Worm (Caenorhabditis elegans) whole organism, L1 larva: ENCODE data around the gene usp-50.

Source experiments
- C04F5.9 ChIP-seq: sonication (generic microtip); optimal IDR thresholded peaks from 2 replicates; lab custom pipeline; 2016; ENCODE audit warnings: missing genetic modification characterization, missing compliant biosample characterization
- C16A3.4 ChIP-seq: fragments of 150-350 bp; optimal IDR thresholded peaks from 2 replicates; lab custom pipeline; 2014; ENCODE audit warnings: missing biosample characterization, missing genetic modification characterization
- C34B4.2 ChIP-seq: sonication (generic microtip); optimal IDR thresholded peaks from 2 replicates; lab custom pipeline; 2017; ENCODE audit warnings: mild to moderate bottlenecking, missing genetic modification characterization, missing compliant biosample characterization
- F16B12.6 ChIP-seq: fragments of 150-350 bp; optimal IDR thresholded peaks from 2 replicates; lab custom pipeline; 2014; ENCODE audit warnings: missing biosample characterization, missing genetic modification characterization
- aha-1 ChIP-seq: fragments of 150-350 bp; optimal IDR thresholded peaks from 2 replicates; lab custom pipeline; 2014; ENCODE audit warnings: missing biosample characterization, missing genetic modification characterization
- aly-2 ChIP-seq: fragments of 150-350 bp; optimal IDR thresholded peaks from 2 replicates; lab custom pipeline; 2014; ENCODE audit warnings: missing biosample characterization, missing genetic modification characterization
- ama-1 ChIP-seq: fragments of 150-350 bp; optimal IDR thresholded peaks from 2 replicates; lab custom pipeline; 2014
- ceh-63 ChIP-seq: fragments of 200-800 bp; sonication (Bioruptor generic); optimal IDR thresholded peaks from 2 replicates; lab custom pipeline; 2018; ENCODE audit warnings: mild to moderate bottlenecking, missing genetic modification characterization, missing compliant biosample characterization
- ceh-90 ChIP-seq: sonication (generic microtip); optimal IDR thresholded peaks from 2 replicates; lab custom pipeline; 2016; ENCODE audit warnings: missing genetic modification characterization, missing compliant biosample characterization
- ces-1 ChIP-seq: fragments of 150-350 bp; optimal IDR thresholded peaks from 2 replicates; lab custom pipeline; 2014; ENCODE audit warnings: missing biosample characterization, missing genetic modification reagents, missing genetic modification characterization
- dpl-1 ChIP-seq, 3 experiments: fragments of 150-350 bp in 2 of 3; sonication (generic microtip) in 1 of 3; optimal IDR thresholded peaks; 2 replicates each; lab custom pipeline; 2014 to 2017; ENCODE audit warnings: missing biosample characterization in 3 of 3, missing genetic modification characterization in 3 of 3, missing genetic modification reagents in 3 of 3
- efl-1 ChIP-seq, 4 experiments: fragments of 150-350 bp; optimal IDR thresholded peaks in 3 of 4; peaks in 1 of 4; 1 replicate in 1 of 4; 2 replicates in 3 of 4; lab custom pipeline; 2014; ENCODE audit warnings: missing biosample characterization in 2 of 4, missing genetic modification characterization in 2 of 4, missing genetic modification reagents in 2 of 4
- egl-13 ChIP-seq: sonication (generic microtip); optimal IDR thresholded peaks from 2 replicates; lab custom pipeline; 2016; ENCODE audit warnings: missing genotype, missing genetic modification reagents, missing genetic modification characterization, missing compliant biosample characterization
- egl-27 ChIP-seq, 2 experiments: fragments of 150-350 bp in 1 of 2; sonication (generic microtip); optimal IDR thresholded peaks; 3 replicates each; lab custom pipeline; 2017 to 2018; ENCODE audit warnings: missing biosample characterization in 2 of 2, missing genetic modification characterization in 2 of 2, missing genetic modification reagents in 2 of 2
- elt-2 ChIP-seq: sonication (generic microtip); optimal IDR thresholded peaks from 2 replicates; lab custom pipeline; 2016; ENCODE audit warnings: missing genetic modification characterization, mild to moderate bottlenecking, inconsistent platforms, missing compliant biosample characterization, missing genetic modification reagents
- fkh-8 ChIP-seq: sonication (generic microtip); optimal IDR thresholded peaks from 2 replicates; lab custom pipeline; 2016; ENCODE audit warnings: mild to moderate bottlenecking, missing genetic modification characterization, missing compliant biosample characterization
- fos-1 ChIP-seq: fragments of 150-350 bp; optimal IDR thresholded peaks from 2 replicates; lab custom pipeline; 2014; ENCODE audit warnings: missing biosample characterization, missing genetic modification characterization
- hlh-17 ChIP-seq: fragments of 200-800 bp; sonication (Bioruptor generic); optimal IDR thresholded peaks from 2 replicates; lab custom pipeline; 2018; ENCODE audit warnings: missing genetic modification characterization, mild to moderate bottlenecking, missing compliant biosample characterization, moderate library complexity, borderline replicate concordance
- hlh-4 ChIP-seq: sonication (generic microtip); optimal IDR thresholded peaks from 2 replicates; lab custom pipeline; 2016; ENCODE audit warnings: mild to moderate bottlenecking, missing genetic modification characterization, missing compliant biosample characterization
- hpl-2 ChIP-seq: fragments of 150-350 bp; optimal IDR thresholded peaks from 2 replicates; lab custom pipeline; 2014; ENCODE audit warnings: missing biosample characterization, missing genetic modification reagents, missing genetic modification characterization
- isw-1 ChIP-seq: fragments of 200-800 bp; sonication (Bioruptor generic); IDR thresholded peaks from 2 replicates; pipeline ENCODE4 v1.3.6; 2022; ENCODE audit warnings: missing genetic modification characterization, missing compliant biosample characterization
- jun-1 ChIP-seq: fragments of 150-350 bp; optimal IDR thresholded peaks from 2 replicates; lab custom pipeline; 2014; ENCODE audit warnings: missing biosample characterization, missing genetic modification reagents, missing genetic modification characterization
- lin-13 ChIP-seq: fragments of 150-350 bp; optimal IDR thresholded peaks from 2 replicates; lab custom pipeline; 2014; ENCODE audit warnings: missing biosample characterization, missing genetic modification reagents, missing genetic modification characterization
- lin-14 ChIP-seq: fragments of 200-800 bp; sonication (Bioruptor generic); optimal IDR thresholded peaks from 2 replicates; lab custom pipeline; 2018; ENCODE audit warnings: mild to moderate bottlenecking, missing genetic modification characterization, moderate library complexity, missing compliant biosample characterization
- mdl-1 ChIP-seq, 2 experiments: fragments of 150-350 bp; optimal IDR thresholded peaks; 2 replicates each; lab custom pipeline; 2014 to 2017; ENCODE audit warnings: missing biosample characterization in 2 of 2, missing genetic modification characterization in 2 of 2, inconsistent platforms in 1 of 2
- mef-2 ChIP-seq: fragments of 150-350 bp; optimal IDR thresholded peaks from 2 replicates; lab custom pipeline; 2014; ENCODE audit warnings: missing biosample characterization, missing genetic modification characterization
- mep-1 ChIP-seq: fragments of 150-350 bp; optimal IDR thresholded peaks from 2 replicates; lab custom pipeline; 2014; ENCODE audit warnings: missing biosample characterization, missing genetic modification characterization
- nhr-20 ChIP-seq: sonication (generic microtip); optimal IDR thresholded peaks from 2 replicates; lab custom pipeline; 2016; ENCODE audit warnings: mild to moderate bottlenecking, missing genetic modification characterization, missing compliant biosample characterization
- nhr-237 ChIP-seq: fragments of 150-350 bp; optimal IDR thresholded peaks from 2 replicates; lab custom pipeline; 2014; ENCODE audit warnings: missing biosample characterization, missing genetic modification characterization
- nhr-77 ChIP-seq: fragments of 150-350 bp; optimal IDR thresholded peaks from 2 replicates; lab custom pipeline; 2014; ENCODE audit warnings: missing biosample characterization, missing genetic modification characterization
- nhr-84 ChIP-seq: sonication (generic microtip); optimal IDR thresholded peaks from 2 replicates; lab custom pipeline; 2017; ENCODE audit warnings: missing biosample characterization, missing genetic modification characterization
- nhr-85 ChIP-seq: sonication (generic microtip); peaks from one replicate; lab custom pipeline; 2016; ENCODE audit warnings: missing genetic modification characterization, inconsistent platforms, missing compliant biosample characterization
- nhr-90 ChIP-seq: sonication (generic microtip); optimal IDR thresholded peaks from 2 replicates; lab custom pipeline; 2016; ENCODE audit warnings: mild to moderate bottlenecking, missing genetic modification characterization, missing compliant biosample characterization; ENCODE audit not compliant: poor library complexity
- rnt-1 ChIP-seq: sonication (generic microtip); optimal IDR thresholded peaks from 2 replicates; lab custom pipeline; 2016; ENCODE audit warnings: mild to moderate bottlenecking, missing genetic modification characterization, moderate library complexity, missing compliant biosample characterization
- sox-4 ChIP-seq: sonication (generic microtip); optimal IDR thresholded peaks from 2 replicates; lab custom pipeline; 2016; ENCODE audit warnings: missing genetic modification characterization, missing compliant biosample characterization
- tbx-2 ChIP-seq: sonication (generic microtip); optimal IDR thresholded peaks from 2 replicates; lab custom pipeline; 2016; ENCODE audit warnings: missing genetic modification characterization, missing compliant biosample characterization
- tlp-1 ChIP-seq: fragments of 150-350 bp; optimal IDR thresholded peaks from 2 replicates; lab custom pipeline; 2014; ENCODE audit warnings: missing biosample characterization, missing genetic modification characterization
- unc-62 ChIP-seq: fragments of 150-350 bp; optimal IDR thresholded peaks from 2 replicates; lab custom pipeline; 2014; ENCODE audit warnings: missing biosample characterization, missing genetic modification reagents, missing genetic modification characterization
- vab-15 ChIP-seq: sonication (generic microtip); optimal IDR thresholded peaks from 2 replicates; lab custom pipeline; 2017; ENCODE audit warnings: missing genotype, mild to moderate bottlenecking, missing genetic modification characterization, missing compliant biosample characterization
- zip-4 ChIP-seq: fragments of 200-800 bp; sonication (Bioruptor generic); optimal IDR thresholded peaks from 2 replicates; lab custom pipeline; 2018; ENCODE audit warnings: mild to moderate bottlenecking, missing genetic modification characterization, moderate library complexity, missing compliant biosample characterization

The usp-50 gene

ce11 chrV:17945460-17945859 is 20.7 kb downstream of the usp-50 start (continued):
- TF ChIP-seq C34B4.2 (tag; lab: Kevin White, UChicago), result no peak

ce11 chrV:17947266-17947665 is 22.6 kb downstream of the usp-50 start:
- TF ChIP-seq efl-1 (optimal IDR thresholded peaks at IDR 0.05; lab: Kevin White, UChicago), result no peak
- TF ChIP-seq efl-1 (GFP tag; optimal IDR thresholded peaks at IDR 0.05 in 1 of 2; lab: Kevin White, UChicago), result peak in 1 of 2 experiments; percentile 57
- no peak for TF ChIP-seq nhr-84 (tag; lab: Kevin White, UChicago)
- TF ChIP-seq nhr-77 (tag; lab: Kevin White, UChicago), result no peak
- no peak for TF ChIP-seq zip-4 (GFP tag; lab: Kevin White, UChicago)

ce11 chrV:17948036-17948691 is 23.4 kb downstream of the usp-50 start:
- TF ChIP-seq dpl-1 (GFP tag; optimal IDR thresholded peaks at IDR 0.05; lab: Kevin White, UChicago) (no peak), tlp-1 (tag; lab: Kevin White, UChicago) (no peak), efl-1 (optimal IDR thresholded peaks at IDR 0.05; lab: Kevin White, UChicago) (no peak), efl-1 (GFP tag; optimal IDR thresholded peaks at IDR 0.05 in 1 of 2; lab: Kevin White, UChicago) (peak in 1 of 2 experiments; percentile 64), aly-2 (tag; lab: Kevin White, UChicago) (no peak), elt-2 (tag; lab: Kevin White, UChicago) (no peak)
- TF ChIP-seq, all 84 proteins: peak for 1

- TF ChIP-seq zip-4 (GFP tag; lab: Kevin White, UChicago) (no peak), ces-1 (GFP tag; lab: Kevin White, UChicago) (no peak), fkh-8 (tag; lab: Kevin White, UChicago) (no peak), mep-1 (tag; lab: Kevin White, UChicago) (no peak), ceh-63 (GFP tag; lab: Kevin White, UChicago) (no peak), lin-14 (no peak), ceh-90 (tag; lab: Kevin White, UChicago) (no peak), aly-2 (tag; lab: Kevin White, UChicago) (no peak), C04F5.9 (tag; lab: Kevin White, UChicago) (no peak)
Observed at ce11 chrV:17949093-17949492, 24.4 kb downstream of the usp-50 start, which contains the start of gene dpy-21. TSS of gene dpy-21 (minus strand) at chrV:17949193.

ce11 chrV:17951172-17951999 is 26.7 kb downstream of the usp-50 start, which contains the start of gene Y59A8B.24:
TSS of gene Y59A8B.24 (plus strand) at chrV:17951949.
- TF ChIP-seq nhr-20, result peak; percentile 92
- peak; percentile 89 for TF ChIP-seq nhr-90 (tag; lab: Kevin White, UChicago)
- peak; percentile 93 for TF ChIP-seq jun-1 (tag; lab: Kevin White, UChicago)
- TF ChIP-seq hlh-4 (tag; lab: Kevin White, UChicago), result no peak
- TF ChIP-seq dpl-1 (GFP tag; optimal IDR thresholded peaks at IDR 0.05; lab: Kevin White, UChicago), result peak; percentile 73 to 80 (median 76)
- TF ChIP-seq fos-1, result peak; percentile 84
- TF ChIP-seq hlh-17, result no peak
- peak; percentile 46 for TF ChIP-seq ama-1 (lab: Kevin White, UChicago)
- TF ChIP-seq vab-15 (tag; lab: Kevin White, UChicago), result peak; percentile 32
- TF ChIP-seq mdl-1 (tag; optimal IDR thresholded peaks at IDR 0.05; lab: Kevin White, UChicago), result peak in 1 of 2 experiments; percentile 91
- TF ChIP-seq C16A3.4 (tag; lab: Kevin White, UChicago), result peak; percentile 94
- TF ChIP-seq lin-13 (GFP tag; lab: Kevin White, UChicago), result peak; percentile 98
- peak; percentile 81 for TF ChIP-seq sox-4 (tag; lab: Kevin White, UChicago)
- TF ChIP-seq mef-2 (tag; lab: Kevin White, UChicago), result peak; percentile 80
- TF ChIP-seq egl-13, result peak; percentile 88
- TF ChIP-seq nhr-77 (tag; lab: Kevin White, UChicago), result peak; percentile 91
- peak; percentile 93 for TF ChIP-seq tbx-2 (tag; lab: Kevin White, UChicago)
- TF ChIP-seq hpl-2 (GFP tag; lab: Kevin White, UChicago), result peak; percentile 51
- peak; percentile 69 for TF ChIP-seq F16B12.6 (tag; lab: Kevin White, UChicago)
- peak; percentile 95 for TF ChIP-seq rnt-1 (tag; lab: Kevin White, UChicago)
- TF ChIP-seq tlp-1 (tag; lab: Kevin White, UChicago), result no peak
- no peak for TF ChIP-seq unc-62
- TF ChIP-seq isw-1 (GFP tag; lab: Robert Waterston, UW), result peak; percentile 93
- peak; percentile 2 to 41 for TF ChIP-seq egl-27 (tag; optimal IDR thresholded peaks at IDR 0.05; lab: Kevin White, UChicago)
- TF ChIP-seq nhr-85 (tag; lab: Kevin White, UChicago), result peak; percentile 95
- peak; percentile 90 for TF ChIP-seq nhr-237 (tag; lab: Kevin White, UChicago)
- peak; percentile 80 for TF ChIP-seq aha-1
- peak; percentile 86 for TF ChIP-seq mep-1 (tag; lab: Kevin White, UChicago)
